Fruit fly (Drosophila melanogaster) whole organism, embryonic: ENCODE measurements around the gene bon.

ENCODE experiments used
- B-H1 ChIP-seq: fragments of 200-800 bp; sonication (Bioruptor generic); IDR thresholded peaks from 3 replicates; pipeline ENCODE4 v1.3.6; 2022; ENCODE audit warnings: missing biosample characterization, missing genetic modification characterization
- CG10565 ChIP-seq: fragments of 200-800 bp; sonication (Bioruptor generic); optimal IDR thresholded peaks from 3 replicates; lab custom pipeline; 2016; ENCODE audit warnings: missing biosample characterization, mild to moderate bottlenecking, missing genetic modification characterization
- CG11695 ChIP-seq: fragments of 200-800 bp; sonication (Bioruptor generic); IDR thresholded peaks from 3 replicates; pipeline ENCODE4 v1.3.6; 2022; ENCODE audit warnings: missing biosample characterization, missing genetic modification characterization
- CG12104 ChIP-seq: fragments of 200-800 bp; sonication (Bioruptor generic); optimal IDR thresholded peaks from 3 replicates; lab custom pipeline; 2016; ENCODE audit warnings: missing biosample characterization, missing genetic modification characterization
- CG12219 ChIP-seq: fragments of 200-800 bp; sonication (Bioruptor generic); optimal IDR thresholded peaks from 3 replicates; lab custom pipeline; 2018; ENCODE audit warnings: missing biosample characterization, mild to moderate bottlenecking, missing genetic modification characterization
- CG13775 ChIP-seq: fragments of 200-800 bp; sonication (Bioruptor generic); optimal IDR thresholded peaks from 3 replicates; lab custom pipeline; 2017; ENCODE audit warnings: missing biosample characterization, mild to moderate bottlenecking, missing genetic modification characterization
- CG14667 ChIP-seq: fragments of 200-800 bp; sonication (Bioruptor generic); IDR thresholded peaks from 2 replicates; pipeline ENCODE4 v1.3.6; 2022; ENCODE audit warnings: missing biosample characterization, missing genetic modification characterization
- CG1529 ChIP-seq: fragments of 200-800 bp; sonication (Bioruptor generic); optimal IDR thresholded peaks from 3 replicates; lab custom pipeline; 2018; ENCODE audit warnings: missing biosample characterization, missing genetic modification characterization
- CG15514 ChIP-seq: fragments of 200-800 bp; sonication (Bioruptor generic); optimal IDR thresholded peaks from 3 replicates; lab custom pipeline; 2017; ENCODE audit warnings: missing biosample characterization, missing genetic modification characterization, mild to moderate bottlenecking, moderate library complexity, missing genetic modification reagents
- CG17186 ChIP-seq: fragments of 200-800 bp; sonication (Bioruptor generic); optimal IDR thresholded peaks from 3 replicates; lab custom pipeline; 2017; ENCODE audit warnings: missing biosample characterization, missing genetic modification reagents, missing genetic modification characterization
- CG17829 ChIP-seq: fragments of 200-800 bp; optimal IDR thresholded peaks from 2 replicates; lab custom pipeline; 2019; ENCODE audit warnings: missing biosample characterization, mild to moderate bottlenecking, missing genetic modification characterization, moderate library complexity
- CG18764 ChIP-seq: fragments of 200-800 bp; sonication (Bioruptor generic); optimal IDR thresholded peaks from 3 replicates; lab custom pipeline; 2016; ENCODE audit warnings: missing biosample characterization, missing genetic modification characterization
- CG2712 ChIP-seq: fragments of 200-800 bp; optimal IDR thresholded peaks from 3 replicates; lab custom pipeline; 2019; ENCODE audit warnings: missing biosample characterization, mild to moderate bottlenecking, missing genetic modification characterization, moderate library complexity
- CG30020 ChIP-seq: fragments of 200-800 bp; optimal IDR thresholded peaks from 2 replicates; lab custom pipeline; 2019; ENCODE audit warnings: missing biosample characterization, mild to moderate bottlenecking, missing genetic modification characterization, moderate library complexity
- CG3847 ChIP-seq: fragments of 200-800 bp; sonication (Bioruptor generic); IDR thresholded peaks from 2 replicates; pipeline ENCODE4 v1.3.6; 2022; ENCODE audit warnings: missing biosample characterization, missing genetic modification characterization
- CG4617 ChIP-seq: fragments of 200-800 bp; sonication (Bioruptor generic); optimal IDR thresholded peaks from 3 replicates; lab custom pipeline; 2016; ENCODE audit warnings: missing biosample characterization, missing genetic modification characterization, borderline replicate concordance
- CG5245 ChIP-seq: fragments of 200-800 bp; sonication (Bioruptor generic); optimal IDR thresholded peaks from 3 replicates; lab custom pipeline; 2016; ENCODE audit warnings: missing biosample characterization, missing genetic modification characterization
- CG6683 ChIP-seq: fragments of 200-800 bp; sonication (Bioruptor generic); optimal IDR thresholded peaks from 2 replicates; lab custom pipeline; 2017; ENCODE audit warnings: missing biosample characterization, mild to moderate bottlenecking, missing genetic modification characterization, missing genetic modification reagents
- CG7745 ChIP-seq: fragments of 200-800 bp; sonication (Bioruptor generic); optimal IDR thresholded peaks from 2 replicates; lab custom pipeline; 2018; ENCODE audit warnings: missing biosample characterization, mild to moderate bottlenecking, missing genetic modification characterization, moderate library complexity
- CG8388 ChIP-seq: fragments of 200-800 bp; sonication (Bioruptor generic); optimal IDR thresholded peaks from 2 replicates; lab custom pipeline; 2019; ENCODE audit warnings: missing biosample characterization, mild to moderate bottlenecking, missing genetic modification characterization, moderate library complexity
- CG8944 ChIP-seq: fragments of 200-800 bp; sonication (Bioruptor generic); optimal IDR thresholded peaks from 3 replicates; lab custom pipeline; 2016; ENCODE audit warnings: missing biosample characterization, missing genetic modification characterization
- CG9215 ChIP-seq: fragments of 200-800 bp; sonication (Bioruptor generic); IDR thresholded peaks from 2 replicates; pipeline ENCODE4 v1.3.6; 2022; ENCODE audit warnings: missing biosample characterization, missing genetic modification characterization
- CG9797 ChIP-seq: fragments of 200-800 bp; sonication (Bioruptor generic); optimal IDR thresholded peaks from 3 replicates; lab custom pipeline; 2018; ENCODE audit warnings: missing biosample characterization, mild to moderate bottlenecking, missing genetic modification characterization
- CG9817 ChIP-seq: fragments of 200-800 bp; sonication (Bioruptor generic); optimal IDR thresholded peaks from 2 replicates; lab custom pipeline; 2018; ENCODE audit warnings: missing biosample characterization, mild to moderate bottlenecking, missing genetic modification characterization, moderate library complexity
- Dek ChIP-seq: fragments of 200-800 bp; sonication (Bioruptor generic); optimal IDR thresholded peaks from 3 replicates; lab custom pipeline; 2019; ENCODE audit warnings: missing biosample characterization, mild to moderate bottlenecking, missing genetic modification characterization, moderate library complexity
- Dll ChIP-seq: fragments of 200-800 bp; sonication (Bioruptor generic); IDR thresholded peaks from 4 replicates; pipeline ENCODE4 v1.3.6; 2022; ENCODE audit warnings: missing biosample characterization, missing genetic modification characterization; ENCODE audit not compliant: partially characterized antibody
- E2f2 ChIP-seq: fragments of 200-800 bp; sonication (Bioruptor generic); IDR thresholded peaks from 2 replicates; pipeline ENCODE4 v1.3.6; 2022; ENCODE audit warnings: missing biosample characterization, missing genetic modification characterization
- GATAe ChIP-seq: fragments of 200-800 bp; sonication (Bioruptor generic); conservative IDR thresholded peaks from 2 replicates; pipeline ENCODE4 v1.3.6; 2022; ENCODE audit warnings: missing biosample characterization, missing genetic modification characterization
- Hmr ChIP-seq: fragments of 200-800 bp; sonication (Bioruptor generic); optimal IDR thresholded peaks from 3 replicates; lab custom pipeline; 2017; ENCODE audit warnings: mild to moderate bottlenecking, missing biosample characterization, missing genetic modification reagents, missing genetic modification characterization
- Max ChIP-seq: fragments of 200-800 bp; sonication (Bioruptor generic); optimal IDR thresholded peaks from 2 replicates; lab custom pipeline; 2016; ENCODE audit warnings: missing biosample characterization, mild to moderate bottlenecking, missing genetic modification characterization
- NfI ChIP-seq: fragments of 200-800 bp; sonication (Bioruptor generic); optimal IDR thresholded peaks from 3 replicates; lab custom pipeline; 2018; ENCODE audit warnings: missing biosample characterization, mild to moderate bottlenecking, missing genetic modification characterization, moderate library complexity
- Rfx ChIP-seq: fragments of 200-800 bp; sonication (Bioruptor generic); IDR thresholded peaks from 2 replicates; pipeline ENCODE4 v1.3.6; 2022; ENCODE audit warnings: missing biosample characterization, missing genetic modification characterization
- Spps ChIP-seq: fragments of 200-800 bp; sonication (Bioruptor generic); optimal IDR thresholded peaks from 2 replicates; lab custom pipeline; 2018; ENCODE audit warnings: missing biosample characterization, mild to moderate bottlenecking, missing genetic modification characterization
- Ssrp ChIP-seq: fragments of 200-800 bp; sonication (Bioruptor generic); optimal IDR thresholded peaks from 2 replicates; lab custom pipeline; 2018; ENCODE audit warnings: missing biosample characterization, mild to moderate bottlenecking, missing genetic modification characterization, moderate library complexity
- Tbp ChIP-seq: fragments of >200 bp; optimal IDR thresholded peaks from 2 replicates; lab custom pipeline; 2018; ENCODE audit warnings: missing biosample characterization, missing genetic modification characterization
- Usf ChIP-seq: fragments of 200-800 bp; sonication (Bioruptor generic); optimal IDR thresholded peaks from 2 replicates; lab custom pipeline; 2017; ENCODE audit warnings: missing genotype, missing biosample characterization, missing genetic modification characterization
- bab2 ChIP-seq: fragments of 200-800 bp; sonication (Bioruptor generic); optimal IDR thresholded peaks from 2 replicates; lab custom pipeline; 2016; ENCODE audit warnings: missing biosample characterization, missing genetic modification characterization
- caup ChIP-seq: fragments of 200-800 bp; sonication (Bioruptor generic); optimal IDR thresholded peaks from 3 replicates; lab custom pipeline; 2017; ENCODE audit warnings: missing biosample characterization, mild to moderate bottlenecking, missing genetic modification characterization, moderate library complexity; ENCODE audit not compliant: severe bottlenecking
- fd96Cb ChIP-seq: fragments of 200-800 bp; sonication (Bioruptor generic); optimal IDR thresholded peaks from 2 replicates; lab custom pipeline; 2018; ENCODE audit warnings: missing biosample characterization, mild to moderate bottlenecking, missing genetic modification characterization, moderate library complexity
- kay ChIP-seq: fragments of 200-800 bp; sonication (Bioruptor generic); optimal IDR thresholded peaks from 2 replicates; lab custom pipeline; 2016; ENCODE audit warnings: missing biosample characterization, missing genetic modification characterization
- lilli ChIP-seq: fragments of 200-800 bp; sonication (Bioruptor generic); optimal IDR thresholded peaks from 3 replicates; lab custom pipeline; 2016; ENCODE audit warnings: missing biosample characterization, missing genetic modification characterization
- pan ChIP-seq, 4 experiments: fragments of >200 bp in 3 of 4; fragments of 200-800 bp in 1 of 4; sonication (Bioruptor generic) in 1 of 4; optimal IDR thresholded peaks in 3 of 4; IDR thresholded peaks in 1 of 4; 2 replicates each; pipeline versions ENCODE4 v1.3.6 to Lab custom; 2017 to 2022; ENCODE audit warnings: missing biosample characterization in 2 of 4, missing genetic modification characterization in 2 of 4, mixed read lengths in 1 of 4
- pb ChIP-seq: fragments of 200-800 bp; sonication (Bioruptor generic); optimal IDR thresholded peaks from 3 replicates; lab custom pipeline; 2016; ENCODE audit warnings: missing biosample characterization, missing genetic modification characterization
- sc ChIP-seq, 3 experiments: fragments of >200 bp in 2 of 3; fragments of 200-800 bp in 1 of 3; sonication (Bioruptor generic) in 1 of 3; optimal IDR thresholded peaks; 2 replicates in 2 of 3; 3 replicates in 1 of 3; lab custom pipeline; 2017; ENCODE audit warnings: mild to moderate bottlenecking in 1 of 3, missing biosample characterization in 1 of 3, missing genetic modification characterization in 1 of 3, missing genetic modification reagents in 1 of 3
- sd ChIP-seq: fragments of 200-800 bp; sonication (Bioruptor generic); optimal IDR thresholded peaks from 3 replicates; lab custom pipeline; 2018; ENCODE audit warnings: missing biosample characterization, mild to moderate bottlenecking, missing genetic modification characterization, moderate library complexity
- sens ChIP-seq: fragments of 200-800 bp; sonication (Bioruptor generic); peaks from one replicate; lab custom pipeline; 2016; ENCODE audit warnings: missing biosample characterization, missing genetic modification characterization
- so ChIP-seq: fragments of 200-800 bp; sonication (Bioruptor generic); IDR thresholded peaks from 3 replicates; pipeline ENCODE4 v1.3.6; 2022; ENCODE audit warnings: missing biosample characterization, missing genetic modification characterization
- sug ChIP-seq: fragments of 200-800 bp; optimal IDR thresholded peaks from 2 replicates; lab custom pipeline; 2019; ENCODE audit warnings: missing biosample characterization, mild to moderate bottlenecking, missing genetic modification characterization, moderate library complexity
- trem ChIP-seq: fragments of 200-800 bp; optimal IDR thresholded peaks from 3 replicates; lab custom pipeline; 2019; ENCODE audit warnings: missing biosample characterization, mild to moderate bottlenecking, missing genetic modification characterization, moderate library complexity

The bon gene

DNA sequence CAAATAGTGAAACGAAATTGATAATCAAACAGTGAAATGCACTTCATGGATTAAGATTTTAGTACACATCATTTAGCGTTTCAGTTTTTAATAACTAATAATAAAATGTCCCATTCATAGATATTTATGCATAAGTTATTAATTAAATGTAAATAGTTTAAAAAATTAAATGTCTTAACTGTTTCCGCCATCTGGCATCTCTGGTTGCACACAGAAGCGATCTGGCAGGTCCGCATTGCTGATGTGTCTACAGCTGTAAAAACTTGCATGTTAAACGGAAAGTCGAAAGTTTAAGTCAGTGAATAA lies 4.5 kb upstream of the bon start, which contains the start of gene Srp72 (continued):
- no peak for TF ChIP-seq pan (optimal IDR thresholded peaks at IDR 0.05; lab: Kevin White, UChicago)
- peak in 1 of 2 experiments; percentile 65 for TF ChIP-seq pan (GFP tag; optimal IDR thresholded peaks at IDR 0.05 in 1 of 2, IDR thresholded peaks at IDR 0.05 in 1 of 2)
- no peak for TF ChIP-seq CG12219
- peak; percentile 11 for TF ChIP-seq CG4617 (GFP tag; lab: Kevin White, UChicago)
- TF ChIP-seq CG9817 (tag; lab: Kevin White, UChicago) = peak; percentile 44
- peak; percentile 34 for TF ChIP-seq CG5245 (GFP tag; lab: Kevin White, UChicago)
- TF ChIP-seq bab2 (GFP tag; lab: Kevin White, UChicago) = peak; percentile 20
- peak; percentile 43; the same call in 1 of the 2 replicates for TF ChIP-seq CG9215 (GFP tag; lab: Robert Waterston, UW)
- peak; percentile 65 for TF ChIP-seq CG2712 (tag; lab: Kevin White, UChicago)
- peak; percentile 91 for TF ChIP-seq CG7745 (tag; lab: Kevin White, UChicago)
- TF ChIP-seq CG11695 (GFP tag; lab: Robert Waterston, UW) = peak; percentile 68; the same call in 2 of the 3 replicates
- TF ChIP-seq CG3847 (GFP tag; lab: Robert Waterston, UW) = peak; percentile 62
- peak; percentile 37 for TF ChIP-seq Hmr (GFP tag; lab: Kevin White, UChicago)
- TF ChIP-seq NfI = peak; percentile 31
- TF ChIP-seq CG1529 (GFP tag; lab: Kevin White, UChicago) = peak; percentile 23
- TF ChIP-seq kay (GFP tag; lab: Kevin White, UChicago) = peak; percentile 10
- peak; percentile 33 for TF ChIP-seq sd
- TF ChIP-seq Ssrp (tag; lab: Kevin White, UChicago) = peak; percentile 25
- TF ChIP-seq sc (optimal IDR thresholded peaks at IDR 0.05; lab: Kevin White, UChicago) = no peak
- TF ChIP-seq sc (GFP tag; optimal IDR thresholded peaks at IDR 0.05; lab: Kevin White, UChicago) = no peak
- TF ChIP-seq CG6683 (GFP tag; lab: Kevin White, UChicago) = no peak
- TF ChIP-seq Rfx = peak; percentile 51; the same call in 1 of the 2 replicates
- 0 out of 4 replicates have a peak, but pooled peaks have one; percentile 43 for TF ChIP-seq Dll
- no peak for TF ChIP-seq CG8944
- TF ChIP-seq CG17186 (GFP tag; lab: Kevin White, UChicago) = peak; percentile 18
- TF ChIP-seq trem (tag; lab: Kevin White, UChicago) = peak; percentile 86
- TF ChIP-seq CG15514 (GFP tag; lab: Kevin White, UChicago) = peak; percentile 52
- peak; percentile 25; the same call in 2 of the 3 replicates for TF ChIP-seq B-H1 (GFP tag; lab: Robert Waterston, UW)
- peak; percentile 53 for TF ChIP-seq CG18764 (GFP tag; lab: Kevin White, UChicago)
- no peak for TF ChIP-seq Usf (GFP tag; lab: Kevin White, UChicago)
- no peak for TF ChIP-seq pb (GFP tag; lab: Kevin White, UChicago)
- peak; percentile 57 for TF ChIP-seq CG12104 (GFP tag; lab: Kevin White, UChicago)
- peak; percentile 42 for TF ChIP-seq CG8388 (GFP tag; lab: Kevin White, UChicago)
- TF ChIP-seq Tbp (GFP tag; lab: Kevin White, UChicago) = no peak
- no peak for TF ChIP-seq caup (GFP tag; lab: Kevin White, UChicago)
- TF ChIP-seq Dek = peak; percentile 33
- TF ChIP-seq E2f2 = peak; percentile 59
- peak; percentile 52 for TF ChIP-seq fd96Cb (tag; lab: Kevin White, UChicago)
- TF ChIP-seq CG13775 (GFP tag; lab: Kevin White, UChicago) = peak; percentile 56
- peak; percentile 9 for TF ChIP-seq Spps (tag; lab: Kevin White, UChicago)
- TF ChIP-seq GATAe (GFP tag; lab: Robert Waterston, UW) = no peak
- TF ChIP-seq sug (tag; lab: Kevin White, UChicago) = peak; percentile 40
- peak; percentile 38 for TF ChIP-seq lilli (GFP tag; lab: Kevin White, UChicago)
- TF ChIP-seq so (GFP tag; lab: Robert Waterston, UW) = 0 out of 3 replicates have a peak, but pooled peaks have one; percentile 41
- TF ChIP-seq Max = peak; percentile 50
- peak; percentile 28 for TF ChIP-seq CG10565 (GFP tag; lab: Kevin White, UChicago)
- TF ChIP-seq sens = peak; percentile 82
- peak; percentile 38 for TF ChIP-seq CG30020 (tag; lab: Kevin White, UChicago)
- no peak for TF ChIP-seq CG14667
- TF ChIP-seq CG17829 (tag; lab: Kevin White, UChicago) = peak; percentile 52
- peak; percentile 59 for TF ChIP-seq CG9797 (GFP tag; lab: Kevin White, UChicago)
